Worm (Caenorhabditis elegans): ENCODE measurements around the gene nspc-14.

- no peak for TF ChIP-seq dox-1 (GFP tag; IDR thresholded peaks at IDR 0.05)
- TF ChIP-seq ztf-18 (tag; optimal IDR thresholded peaks at IDR 0.05): no peak
- no peak for TF ChIP-seq pbrm-1 (GFP tag; IDR thresholded peaks at IDR 0.05)
Measured at ce11 chrX:12378293-12378692, 19.4 kb upstream of the nspc-14 start, which contains the start of gene glb-13.
